Fruit fly (Drosophila melanogaster): ENCODE measurements around the gene CG8028.

- TF ChIP-seq CTCF (optimal IDR thresholded peaks at IDR 0.05): no peak
- no peak for TF ChIP-seq CG8478 (optimal IDR thresholded peaks at IDR 0.05)
These were observed 44.6 kb upstream of the CG8028 start for dm6 chrX:19324576-19325353.

All from S2 (cell line).